Worm (Caenorhabditis elegans): ENCODE measurements around the gene T25E12.14.

Gene T25E12.14

ce11 chrV:16726915-16727314 lies at the start of gene T25E12.14:
T25E12.14 (plus strand) TSS chrV:16727215.
- TF ChIP-seq cog-1 (tag; optimal IDR thresholded peaks at IDR 0.05) (no peak), ref-1 (GFP tag; conservative IDR thresholded peaks at IDR 0.05) (no peak), klf-2 (GFP tag; conservative IDR thresholded peaks at IDR 0.05) (no peak), flt-1 (GFP tag; IDR thresholded peaks at IDR 0.05) (no peak), T22C8.4 (GFP tag; IDR thresholded peaks at IDR 0.05) (no peak), ztf-23 (GFP tag; IDR thresholded peaks at IDR 0.05) (no peak), tab-1 (GFP tag; IDR thresholded peaks at IDR 0.05) (no peak), ztf-29 (GFP tag; IDR thresholded peaks at IDR 0.05) (no peak), med-1 (GFP tag; optimal IDR thresholded peaks at IDR 0.05; ENCODE audit: insufficient read depth) (no peak)

ce11 chrV:16679237-16679636 lies 47.8 kb upstream of the T25E12.14 start, which contains the start of gene srz-103:
srz-103 (minus strand) TSS chrV:16679337.
- TF ChIP-seq flt-1 (GFP tag; IDR thresholded peaks at IDR 0.05), result no peak
- no peak for TF ChIP-seq med-1 (GFP tag; optimal IDR thresholded peaks at IDR 0.05; ENCODE audit: insufficient read depth)
- TF ChIP-seq tab-1 (GFP tag; IDR thresholded peaks at IDR 0.05), result no peak
- no peak for TF ChIP-seq cog-1 (tag; optimal IDR thresholded peaks at IDR 0.05)

ce11 chrV:16679981-16680380 lies 47.0 kb upstream of the T25E12.14 start, which contains the start of gene srw-44:
srw-44 (plus strand) TSS chrV:16680281.
- no peak for TF ChIP-seq flt-1 (GFP tag; IDR thresholded peaks at IDR 0.05)
- TF ChIP-seq ref-1 (GFP tag; conservative IDR thresholded peaks at IDR 0.05), result no peak
- no peak for TF ChIP-seq tab-1 (GFP tag; IDR thresholded peaks at IDR 0.05)
- no peak for TF ChIP-seq T22C8.4 (GFP tag; IDR thresholded peaks at IDR 0.05)
- no peak for TF ChIP-seq med-1 (GFP tag; optimal IDR thresholded peaks at IDR 0.05; ENCODE audit: insufficient read depth)
- no peak for TF ChIP-seq ztf-29 (GFP tag; IDR thresholded peaks at IDR 0.05)
- TF ChIP-seq cog-1 (tag; optimal IDR thresholded peaks at IDR 0.05), result no peak
- no peak for TF ChIP-seq ztf-23 (GFP tag; IDR thresholded peaks at IDR 0.05)
- no peak for TF ChIP-seq klf-2 (GFP tag; conservative IDR thresholded peaks at IDR 0.05)

DNA sequence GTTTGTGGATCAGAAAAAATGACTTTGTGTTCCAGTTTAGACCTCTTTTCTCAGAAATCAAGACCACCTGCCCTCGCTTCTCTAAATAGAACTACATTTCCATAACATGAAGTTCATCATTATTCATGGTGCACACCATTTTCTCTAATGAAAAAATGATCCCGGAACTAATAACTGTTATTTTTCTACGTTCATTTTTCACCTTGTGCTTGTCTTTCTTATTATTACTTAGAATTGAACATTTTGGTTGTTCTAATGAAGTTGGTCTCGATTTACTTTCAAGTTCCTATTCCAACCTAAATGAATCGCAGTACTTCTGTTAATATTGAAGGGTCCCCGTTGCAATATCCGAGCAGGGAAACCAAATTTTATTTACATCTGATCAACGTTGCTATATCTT lies 44.1 kb upstream of the T25E12.14 start, which contains the start of gene srw-36:
srw-36 (plus strand) TSS at position 301 of the 400 bp plus-strand sequence.
- TF ChIP-seq flt-1 (GFP tag; IDR thresholded peaks at IDR 0.05) (no peak), med-1 (GFP tag; optimal IDR thresholded peaks at IDR 0.05; ENCODE audit: insufficient read depth) (no peak), klf-2 (GFP tag; conservative IDR thresholded peaks at IDR 0.05) (no peak), cog-1 (tag; optimal IDR thresholded peaks at IDR 0.05) (no peak), T22C8.4 (GFP tag; IDR thresholded peaks at IDR 0.05) (no peak), tab-1 (GFP tag; IDR thresholded peaks at IDR 0.05) (no peak), ztf-23 (GFP tag; IDR thresholded peaks at IDR 0.05) (no peak), ref-1 (GFP tag; conservative IDR thresholded peaks at IDR 0.05) (no peak), ztf-29 (GFP tag; IDR thresholded peaks at IDR 0.05) (no peak)

DNA sequence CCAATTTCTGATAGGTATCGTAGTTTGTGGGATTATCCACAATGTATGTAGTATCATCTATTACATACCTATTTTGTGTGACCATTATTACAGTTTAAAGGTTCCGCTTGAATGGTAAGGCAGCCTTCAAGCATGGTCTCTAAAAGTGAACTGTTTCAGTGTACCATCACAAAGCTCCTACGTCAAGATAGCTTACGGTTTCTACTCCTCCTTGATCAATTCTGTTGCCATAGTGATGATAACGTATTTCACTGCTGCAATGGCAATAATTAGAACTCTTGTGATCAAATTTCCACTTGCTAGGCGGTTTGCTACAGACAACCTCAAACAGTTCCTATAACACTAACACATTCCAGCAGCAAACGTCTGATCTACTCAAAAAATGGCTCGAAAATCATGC lies 43.7 kb upstream of the T25E12.14 start:
- TF ChIP-seq klf-2 (GFP tag; conservative IDR thresholded peaks at IDR 0.05) (no peak), med-1 (GFP tag; optimal IDR thresholded peaks at IDR 0.05; ENCODE audit: insufficient read depth) (no peak), flt-1 (GFP tag; IDR thresholded peaks at IDR 0.05) (no peak), cog-1 (tag; optimal IDR thresholded peaks at IDR 0.05) (no peak)

DNA sequence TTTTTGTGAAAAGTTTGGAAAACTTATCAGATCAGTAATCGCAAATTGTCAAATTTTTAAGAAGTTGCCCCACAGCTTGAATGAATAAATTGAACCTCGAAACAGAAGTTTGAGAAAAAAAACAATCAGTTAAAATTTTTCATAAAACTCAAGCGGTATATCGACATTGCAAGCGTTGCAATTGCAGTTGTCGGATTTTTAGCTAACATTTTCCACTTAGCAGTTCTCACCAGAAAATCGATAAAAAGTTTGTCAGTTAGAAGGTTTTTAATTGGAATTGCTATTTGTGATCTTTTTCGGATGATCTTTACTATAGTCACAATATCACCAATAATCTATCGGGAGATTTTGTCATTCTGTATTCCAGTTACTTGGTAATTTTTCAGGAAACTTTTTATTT lies 41.3 kb upstream of the T25E12.14 start, which contains the start of gene srw-43:
srw-43 (plus strand) TSS at position 301 of the 400 bp plus-strand sequence.
- TF ChIP-seq T22C8.4 (GFP tag; IDR thresholded peaks at IDR 0.05), result no peak
- no peak for TF ChIP-seq klf-2 (GFP tag; conservative IDR thresholded peaks at IDR 0.05)
- TF ChIP-seq cog-1 (tag; optimal IDR thresholded peaks at IDR 0.05), result no peak
- no peak for TF ChIP-seq ztf-23 (GFP tag; IDR thresholded peaks at IDR 0.05)
- TF ChIP-seq ztf-29 (GFP tag; IDR thresholded peaks at IDR 0.05), result no peak
- no peak for TF ChIP-seq med-1 (GFP tag; optimal IDR thresholded peaks at IDR 0.05; ENCODE audit: insufficient read depth)
- no peak for TF ChIP-seq ref-1 (GFP tag; conservative IDR thresholded peaks at IDR 0.05)
- no peak for TF ChIP-seq tab-1 (GFP tag; IDR thresholded peaks at IDR 0.05)

DNA sequence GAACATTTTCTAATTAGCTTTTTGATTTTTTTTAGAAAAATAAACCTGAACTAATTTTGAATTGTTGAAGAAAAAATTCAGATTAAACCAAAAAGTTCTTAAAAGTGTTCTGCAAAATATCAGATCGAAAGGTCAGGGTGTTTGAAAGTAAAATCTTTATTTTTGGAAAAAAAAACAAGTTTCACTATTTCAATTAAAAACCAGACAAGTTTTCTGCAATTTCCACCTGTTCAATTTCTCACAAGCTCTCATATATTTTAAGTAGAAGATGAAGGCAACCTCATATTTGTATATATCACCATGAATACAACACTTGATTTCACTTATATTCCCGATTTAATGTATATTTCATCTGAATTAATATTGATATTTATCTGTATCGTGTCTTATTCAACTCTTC lies 39.8 kb upstream of the T25E12.14 start, which contains the start of gene srz-102:
srz-102 (plus strand) TSS at position 301 of the 400 bp plus-strand sequence.
- TF ChIP-seq flt-1 (GFP tag; IDR thresholded peaks at IDR 0.05) (no peak), T22C8.4 (GFP tag; IDR thresholded peaks at IDR 0.05) (no peak), ztf-29 (GFP tag; IDR thresholded peaks at IDR 0.05) (no peak)

- TF ChIP-seq ztf-29 (GFP tag; IDR thresholded peaks at IDR 0.05), result no peak
These were observed 34.0 kb upstream of the T25E12.14 start for ce11 chrV:16692988-16693387.

DNA sequence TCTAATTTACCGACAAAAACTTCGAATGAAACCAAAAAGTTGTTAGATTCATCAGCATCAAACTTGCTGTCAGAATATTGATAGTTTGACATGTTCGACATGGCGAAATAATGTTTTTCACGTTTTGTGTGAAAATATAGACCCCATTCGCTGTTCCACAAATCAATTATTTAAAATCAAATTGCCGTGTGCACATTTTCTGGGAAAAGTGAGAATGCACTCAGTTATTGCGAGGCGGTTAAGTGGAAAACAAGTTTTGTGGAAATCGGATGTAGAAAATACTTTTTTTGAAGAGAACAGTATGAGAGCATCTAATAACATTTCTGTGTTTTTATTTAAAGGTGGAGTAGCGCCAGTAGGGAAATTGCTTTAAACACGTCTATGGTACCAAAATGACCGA lies 33.3 kb upstream of the T25E12.14 start, which contains the start of gene srw-42:
srw-42 (minus strand) TSS at position 101 of the 400 bp plus-strand sequence.
- TF ChIP-seq tab-1 (GFP tag; IDR thresholded peaks at IDR 0.05) (no peak), ref-1 (GFP tag; conservative IDR thresholded peaks at IDR 0.05) (no peak), med-1 (GFP tag; optimal IDR thresholded peaks at IDR 0.05; ENCODE audit: insufficient read depth) (no peak), cog-1 (tag; optimal IDR thresholded peaks at IDR 0.05) (no peak), flt-1 (GFP tag; IDR thresholded peaks at IDR 0.05) (no peak)

ce11 chrV:16694538-16694937 lies 32.5 kb upstream of the T25E12.14 start, which contains the start of gene srz-101:
srz-101 (plus strand) TSS chrV:16694838.
- TF ChIP-seq med-1 (GFP tag; optimal IDR thresholded peaks at IDR 0.05; ENCODE audit: insufficient read depth) (no peak), T22C8.4 (GFP tag; IDR thresholded peaks at IDR 0.05) (no peak), cog-1 (tag; optimal IDR thresholded peaks at IDR 0.05) (no peak), ref-1 (GFP tag; conservative IDR thresholded peaks at IDR 0.05) (no peak), flt-1 (GFP tag; IDR thresholded peaks at IDR 0.05) (no peak), tab-1 (GFP tag; IDR thresholded peaks at IDR 0.05) (no peak), ztf-23 (GFP tag; IDR thresholded peaks at IDR 0.05) (no peak), klf-2 (GFP tag; conservative IDR thresholded peaks at IDR 0.05) (no peak), ztf-29 (GFP tag; IDR thresholded peaks at IDR 0.05) (no peak)

- TF ChIP-seq med-1 (GFP tag; optimal IDR thresholded peaks at IDR 0.05; ENCODE audit: insufficient read depth) (no peak), ztf-23 (GFP tag; IDR thresholded peaks at IDR 0.05) (no peak), ztf-29 (GFP tag; IDR thresholded peaks at IDR 0.05) (no peak), klf-2 (GFP tag; conservative IDR thresholded peaks at IDR 0.05) (no peak), cog-1 (tag; optimal IDR thresholded peaks at IDR 0.05) (no peak)
These were observed 31.5 kb upstream of the T25E12.14 start for ce11 chrV:16695499-16695898.
